Fruit fly (Drosophila melanogaster) whole organism, embryonic: ENCODE data around the gene CG6567.

Experiments used
- BEAF-32 ChIP-seq: fragments of 200-800 bp; sonication (Bioruptor generic); optimal IDR thresholded peaks from 3 replicates; lab custom pipeline; 2017; ENCODE audit warnings: missing biosample characterization, missing genetic modification characterization, mild to moderate bottlenecking, moderate library complexity, missing genetic modification reagents
- CG10431 ChIP-seq: fragments of 200-800 bp; sonication (Bioruptor generic); optimal IDR thresholded peaks from 3 replicates; lab custom pipeline; 2018; ENCODE audit warnings: missing biosample characterization, mild to moderate bottlenecking, missing genetic modification characterization
- CG11504 ChIP-seq: fragments of 200-800 bp; sonication (Bioruptor generic); optimal IDR thresholded peaks from 3 replicates; lab custom pipeline; 2019; ENCODE audit warnings: missing biosample characterization, mild to moderate bottlenecking, missing genetic modification characterization, moderate library complexity
- CG12155 ChIP-seq: fragments of 200-800 bp; sonication (Bioruptor generic); optimal IDR thresholded peaks from 3 replicates; lab custom pipeline; 2016; ENCODE audit warnings: missing biosample characterization, missing genetic modification characterization
- CG13296 ChIP-seq: fragments of 200-800 bp; sonication (Bioruptor generic); optimal IDR thresholded peaks from 3 replicates; lab custom pipeline; 2018; ENCODE audit warnings: missing biosample characterization, mild to moderate bottlenecking, missing genetic modification characterization
- CG14965 ChIP-seq: fragments of 200-800 bp; sonication (Bioruptor generic); optimal IDR thresholded peaks from 2 replicates; lab custom pipeline; 2016; ENCODE audit warnings: missing biosample characterization, missing genetic modification characterization, borderline replicate concordance
- CG15696 ChIP-seq: fragments of 200-800 bp; sonication (Bioruptor generic); optimal IDR thresholded peaks from 2 replicates; lab custom pipeline; 2019; ENCODE audit warnings: missing biosample characterization, mild to moderate bottlenecking, missing genetic modification characterization, moderate library complexity
- CG1602 ChIP-seq: fragments of 200-800 bp; sonication (Bioruptor generic); optimal IDR thresholded peaks from 3 replicates; lab custom pipeline; 2016; ENCODE audit warnings: missing biosample characterization, missing genetic modification characterization
- CG16813 ChIP-seq: fragments of 200-800 bp; sonication (Bioruptor generic); IDR thresholded peaks from 3 replicates; pipeline ENCODE4 v1.3.6; 2022; ENCODE audit warnings: missing biosample characterization, missing genetic modification characterization; ENCODE audit not compliant: partially characterized antibody
- CG17361 ChIP-seq: fragments of 200-800 bp; sonication (Bioruptor generic); IDR thresholded peaks from 3 replicates; pipeline ENCODE4 v1.3.6; 2022; ENCODE audit warnings: missing biosample characterization, missing genetic modification characterization
- CG17612 ChIP-seq: fragments of 200-800 bp; sonication (Bioruptor generic); IDR thresholded peaks from 2 replicates; pipeline ENCODE4 v1.3.6; 2022; ENCODE audit warnings: missing biosample characterization, missing genetic modification characterization
- CG17802 ChIP-seq: fragments of 200-800 bp; sonication (Bioruptor generic); optimal IDR thresholded peaks from 2 replicates; lab custom pipeline; 2018; ENCODE audit warnings: missing biosample characterization, mild to moderate bottlenecking, missing genetic modification characterization, moderate library complexity
- CG17829 ChIP-seq: fragments of 200-800 bp; optimal IDR thresholded peaks from 2 replicates; lab custom pipeline; 2019; ENCODE audit warnings: missing biosample characterization, mild to moderate bottlenecking, missing genetic modification characterization, moderate library complexity
- CG17912 ChIP-seq: fragments of 200-800 bp; sonication (Bioruptor generic); optimal IDR thresholded peaks from 2 replicates; lab custom pipeline; 2018; ENCODE audit warnings: missing biosample characterization, mild to moderate bottlenecking, missing genetic modification characterization
- CG2202 ChIP-seq: fragments of 200-800 bp; sonication (Bioruptor generic); optimal IDR thresholded peaks from 2 replicates; lab custom pipeline; 2018; ENCODE audit warnings: missing biosample characterization, mild to moderate bottlenecking, missing genetic modification characterization
- CG5180 ChIP-seq: fragments of 200-800 bp; sonication (Bioruptor generic); optimal IDR thresholded peaks from 3 replicates; lab custom pipeline; 2017; ENCODE audit warnings: missing biosample characterization, missing genetic modification characterization, mild to moderate bottlenecking, moderate library complexity, missing genetic modification reagents
- CG6175 ChIP-seq: fragments of 200-800 bp; sonication (Bioruptor generic); IDR thresholded peaks from 3 replicates; pipeline ENCODE4 v1.3.6; 2022; ENCODE audit warnings: missing biosample characterization, missing genetic modification characterization
- CG6765 ChIP-seq: fragments of 200-800 bp; sonication (Bioruptor generic); optimal IDR thresholded peaks from 3 replicates; lab custom pipeline; 2017; ENCODE audit warnings: missing biosample characterization, mild to moderate bottlenecking, missing genetic modification characterization
- CG7372 ChIP-seq: fragments of 200-800 bp; sonication (Bioruptor generic); IDR thresholded peaks from 2 replicates; pipeline ENCODE4 v1.3.6; 2022; ENCODE audit warnings: missing biosample characterization, missing genetic modification characterization
- CG7745 ChIP-seq: fragments of 200-800 bp; sonication (Bioruptor generic); optimal IDR thresholded peaks from 2 replicates; lab custom pipeline; 2018; ENCODE audit warnings: missing biosample characterization, mild to moderate bottlenecking, missing genetic modification characterization, moderate library complexity
- CG7963 ChIP-seq: fragments of 200-800 bp; sonication (Bioruptor generic); IDR thresholded peaks from 3 replicates; pipeline ENCODE4 v1.3.6; 2022; ENCODE audit warnings: missing biosample characterization, missing genetic modification characterization; ENCODE audit not compliant: partially characterized antibody
- CoRest ChIP-seq: fragments of 200-800 bp; sonication (Bioruptor generic); optimal IDR thresholded peaks from 3 replicates; lab custom pipeline; 2018; ENCODE audit warnings: missing biosample characterization, mild to moderate bottlenecking, missing genetic modification characterization, moderate library complexity
- D19B ChIP-seq: fragments of 200-800 bp; sonication (Bioruptor generic); optimal IDR thresholded peaks from 2 replicates; lab custom pipeline; 2017; ENCODE audit warnings: missing biosample characterization, mild to moderate bottlenecking, missing genetic modification characterization
- Deaf1 ChIP-seq: fragments of 200-800 bp; optimal IDR thresholded peaks from 3 replicates; lab custom pipeline; 2019; ENCODE audit warnings: missing biosample characterization, mild to moderate bottlenecking, missing genetic modification characterization, moderate library complexity
- Dip2 ChIP-seq: fragments of 200-800 bp; sonication (Bioruptor generic); IDR thresholded peaks from 2 replicates; pipeline ENCODE4 v1.3.6; 2022; ENCODE audit warnings: missing biosample characterization, missing genetic modification characterization
- E2f1 ChIP-seq: fragments of 200-800 bp; sonication (Bioruptor generic); IDR thresholded peaks from 2 replicates; pipeline ENCODE4 v1.3.6; 2022; ENCODE audit warnings: missing biosample characterization, missing genetic modification characterization
- E2f2 ChIP-seq: fragments of 200-800 bp; sonication (Bioruptor generic); IDR thresholded peaks from 2 replicates; pipeline ENCODE4 v1.3.6; 2022; ENCODE audit warnings: missing biosample characterization, missing genetic modification characterization
- Fer1 ChIP-seq: fragments of 200-800 bp; sonication (Bioruptor generic); optimal IDR thresholded peaks from 2 replicates; lab custom pipeline; 2017; ENCODE audit warnings: missing biosample characterization, mild to moderate bottlenecking, missing genetic modification characterization
- NK7.1 ChIP-seq: fragments of 200-800 bp; sonication (Bioruptor generic); optimal IDR thresholded peaks from 3 replicates; lab custom pipeline; 2016; ENCODE audit warnings: missing biosample characterization, missing genetic modification characterization
- Sin3A ChIP-seq: fragments of >200 bp; optimal IDR thresholded peaks from 2 replicates; lab custom pipeline; 2018
- Sry-δ ChIP-seq: fragments of 200-800 bp; sonication (Bioruptor generic); optimal IDR thresholded peaks from 2 replicates; lab custom pipeline; 2016; ENCODE audit warnings: missing biosample characterization, missing genetic modification characterization
- amos ChIP-seq: fragments of 200-800 bp; sonication (Bioruptor generic); IDR thresholded peaks from 2 replicates; pipeline ENCODE4 v1.3.6; 2022; ENCODE audit warnings: missing biosample characterization, missing genetic modification characterization; ENCODE audit not compliant: partially characterized antibody
- bab2 ChIP-seq: fragments of 200-800 bp; sonication (Bioruptor generic); optimal IDR thresholded peaks from 2 replicates; lab custom pipeline; 2016; ENCODE audit warnings: missing biosample characterization, missing genetic modification characterization
- br ChIP-seq: fragments of >200 bp; optimal IDR thresholded peaks from 2 replicates; lab custom pipeline; 2017
- btn ChIP-seq: fragments of 200-800 bp; sonication (Bioruptor generic); optimal IDR thresholded peaks from 2 replicates; lab custom pipeline; 2016; ENCODE audit warnings: missing biosample characterization, missing genetic modification characterization
- chif ChIP-seq, 2 experiments: fragments of 200-800 bp; sonication (Bioruptor generic); optimal IDR thresholded peaks; 3 replicates each; lab custom pipeline; 2016; ENCODE audit warnings: missing biosample characterization in 2 of 2, missing genetic modification characterization in 2 of 2
- fru ChIP-seq: fragments of >200 bp; optimal IDR thresholded peaks from 2 replicates; lab custom pipeline; 2017
- gcm ChIP-seq: fragments of 200-800 bp; sonication (Bioruptor generic); optimal IDR thresholded peaks from 2 replicates; lab custom pipeline; 2019; ENCODE audit warnings: missing biosample characterization, mild to moderate bottlenecking, missing genetic modification characterization, moderate library complexity
- gsb-n ChIP-seq: fragments of 200-800 bp; sonication (Bioruptor generic); optimal IDR thresholded peaks from 3 replicates; lab custom pipeline; 2018; ENCODE audit warnings: missing biosample characterization, mild to moderate bottlenecking, missing genetic modification characterization
- hb ChIP-seq: fragments of 200-800 bp; sonication (Bioruptor generic); IDR thresholded peaks from 3 replicates; pipeline ENCODE4 v1.3.6; 2022; ENCODE audit warnings: missing biosample characterization, missing genetic modification characterization; ENCODE audit not compliant: partially characterized antibody
- jing ChIP-seq: fragments of 200-800 bp; sonication (Bioruptor generic); optimal IDR thresholded peaks from 2 replicates; lab custom pipeline; 2018; ENCODE audit warnings: missing biosample characterization, mild to moderate bottlenecking, missing genetic modification characterization
- kni ChIP-seq: fragments of 200-800 bp; sonication (Bioruptor generic); optimal IDR thresholded peaks from 3 replicates; lab custom pipeline; 2017; ENCODE audit warnings: mild to moderate bottlenecking, missing biosample characterization, missing genetic modification reagents, missing genetic modification characterization
- nmo ChIP-seq: fragments of 200-800 bp; sonication (Bioruptor generic); optimal IDR thresholded peaks from 2 replicates; lab custom pipeline; 2018; ENCODE audit warnings: missing biosample characterization, mild to moderate bottlenecking, missing genetic modification characterization, moderate library complexity
- nom ChIP-seq: fragments of 200-800 bp; sonication (Bioruptor generic); optimal IDR thresholded peaks from 2 replicates; lab custom pipeline; 2017; ENCODE audit warnings: missing biosample characterization, missing genetic modification characterization, mild to moderate bottlenecking, moderate library complexity, missing genetic modification reagents
- ranshi ChIP-seq: fragments of 200-800 bp; sonication (Bioruptor generic); IDR thresholded peaks from 2 replicates; pipeline ENCODE4 v1.3.6; 2022; ENCODE audit warnings: missing biosample characterization, missing genetic modification characterization
- scrt ChIP-seq: fragments of 200-800 bp; sonication (Bioruptor generic); optimal IDR thresholded peaks from 2 replicates; lab custom pipeline; 2018; ENCODE audit warnings: missing biosample characterization, mild to moderate bottlenecking, missing genetic modification characterization, moderate library complexity
- sd ChIP-seq: fragments of 200-800 bp; sonication (Bioruptor generic); optimal IDR thresholded peaks from 3 replicates; lab custom pipeline; 2018; ENCODE audit warnings: missing biosample characterization, mild to moderate bottlenecking, missing genetic modification characterization, moderate library complexity
- shn ChIP-seq: fragments of 200-800 bp; sonication (Bioruptor generic); optimal IDR thresholded peaks from 3 replicates; lab custom pipeline; 2016; ENCODE audit warnings: missing biosample characterization, missing genetic modification characterization
- tio ChIP-seq: fragments of 200-800 bp; sonication (Bioruptor generic); optimal IDR thresholded peaks from 2 replicates; lab custom pipeline; 2017; ENCODE audit warnings: missing biosample characterization, missing genetic modification characterization, inconsistent platforms
- trem ChIP-seq: fragments of 200-800 bp; optimal IDR thresholded peaks from 3 replicates; lab custom pipeline; 2019; ENCODE audit warnings: missing biosample characterization, mild to moderate bottlenecking, missing genetic modification characterization, moderate library complexity
- ttk ChIP-seq: fragments of 200-800 bp; sonication (Bioruptor generic); IDR thresholded peaks from 2 replicates; pipeline ENCODE4 v2.1.2; 2022; ENCODE audit warnings: missing biosample characterization, missing genetic modification characterization

Gene CG6567

dm6 chr3R:10854243-10854874 lies at the start of gene CG6567, which contains the start of gene CG4511 (continued):
- TF ChIP-seq E2f1 (no peak), chif (GFP tag; optimal IDR thresholded peaks at IDR 0.05; lab: Kevin White, UChicago) (no peak), jing (GFP tag; lab: Kevin White, UChicago) (no peak), CG1602 (no peak), NK7.1 (GFP tag; lab: Kevin White, UChicago) (no peak), gcm (GFP tag; lab: Kevin White, UChicago) (peak; percentile 8), CG17802 (tag; lab: Kevin White, UChicago) (no peak), bab2 (GFP tag; lab: Kevin White, UChicago) (no peak), scrt (GFP tag; lab: Kevin White, UChicago) (no peak), CG17829 (peak; percentile 50), CG12155 (GFP tag; lab: Kevin White, UChicago) (no peak), CG6765 (no peak), hb (no peak), nom (GFP tag; lab: Kevin White, UChicago) (no peak), CG14965 (GFP tag; lab: Kevin White, UChicago) (no peak), CG17612 (GFP tag; lab: Robert Waterston, UW) (no peak), BEAF-32 (GFP tag; lab: Kevin White, UChicago) (peak; percentile 56), CoRest (tag; lab: Kevin White, UChicago) (peak; percentile 11), nmo (GFP tag; lab: Kevin White, UChicago) (peak; percentile 36), CG13296 (GFP tag; lab: Kevin White, UChicago) (no peak), Fer1 (peak; percentile 22), Sin3A (peak; percentile 76), gsb-n (tag; lab: Kevin White, UChicago) (no peak), shn (GFP tag; lab: Kevin White, UChicago) (no peak), CG7963 (no peak), Dip2 (no peak), trem (tag; lab: Kevin White, UChicago) (peak; percentile 57), br (lab: Kevin White, UChicago) (no peak), CG5180 (GFP tag; lab: Kevin White, UChicago) (no peak), ttk (GFP tag; lab: Robert Waterston, UW) (no peak), CG2202 (no peak), kni (GFP tag; lab: Kevin White, UChicago) (no peak), btn (no peak), CG11504 (tag; lab: Kevin White, UChicago) (no peak), fru (lab: Kevin White, UChicago) (no peak), CG10431 (GFP tag; lab: Kevin White, UChicago) (no peak), CG7745 (no peak), CG17361 (no peak), Sry-δ (peak; percentile 19), CG7372 (GFP tag; lab: Robert Waterston, UW) (no peak), D19B (GFP tag; lab: Kevin White, UChicago) (no peak), Deaf1 (tag; lab: Kevin White, UChicago) (no peak), CG15696 (tag; lab: Kevin White, UChicago) (no peak), amos (GFP tag; lab: Robert Waterston, UW) (peak; percentile 48; the same call in 1 of the 2 replicates), CG17912 (no peak), CG6175 (GFP tag; lab: Robert Waterston, UW) (0 out of 3 replicates have a peak, but pooled peaks have one; percentile 16), CG16813 (GFP tag; lab: Robert Waterston, UW) (no peak), ranshi (GFP tag; lab: Robert Waterston, UW) (no peak), E2f2 (GFP tag; lab: Robert Waterston, UW) (peak; percentile 32), sd (tag; lab: Kevin White, UChicago) (no peak), tio (GFP tag; lab: Kevin White, UChicago) (no peak)
